Worm (Caenorhabditis elegans) whole organism, midembryonic: Measurements from ENCODE around the gene C50E3.5.

Experiments used
- cog-1 ChIP-seq: sonication (generic microtip); optimal IDR thresholded peaks from 2 replicates; lab custom pipeline; 2016; ENCODE audit warnings: missing genetic modification characterization, missing compliant biosample characterization
- flt-1 ChIP-seq: fragments of 200-800 bp; sonication (Bioruptor generic); IDR thresholded peaks from 2 replicates; pipeline ENCODE4 v1.3.6; 2022; ENCODE audit warnings: missing genetic modification characterization, missing compliant biosample characterization
- ref-1 ChIP-seq: fragments of 200-800 bp; sonication (Bioruptor generic); conservative IDR thresholded peaks from 2 replicates; pipeline ENCODE4 v1.3.6; 2022; ENCODE audit warnings: missing genetic modification reagents, missing genetic modification characterization, missing compliant biosample characterization
- tab-1 ChIP-seq: fragments of 200-800 bp; sonication (Bioruptor generic); IDR thresholded peaks from 2 replicates; pipeline ENCODE4 v1.3.6; 2022; ENCODE audit warnings: missing genetic modification characterization, missing compliant biosample characterization

DNA sequence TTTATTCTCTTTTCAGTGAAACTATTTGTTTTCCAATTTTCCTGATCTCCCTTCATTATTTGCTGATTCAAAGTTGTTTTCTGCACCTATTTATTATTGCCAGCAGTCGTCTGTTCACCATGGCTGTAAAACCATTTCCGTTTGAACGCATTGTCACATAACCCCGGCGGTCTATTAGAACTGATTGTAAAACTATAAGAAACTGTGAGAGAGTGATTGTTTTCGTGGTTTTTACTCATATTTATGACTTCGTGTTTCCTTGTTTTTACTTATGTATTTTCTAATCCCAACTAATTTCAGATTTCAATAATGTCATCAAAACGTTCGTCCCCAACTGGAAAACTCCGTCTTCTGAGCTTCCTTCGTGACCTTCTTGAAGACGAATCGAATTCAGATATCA is 24.8 kb upstream of the C50E3.5 start, which contains the start of gene F19F10.1:
- TF ChIP-seq flt-1 (GFP tag; lab: Robert Waterston, UW), result no peak
- no peak for TF ChIP-seq tab-1 (GFP tag; lab: Robert Waterston, UW)
- TF ChIP-seq ref-1 (GFP tag; lab: Robert Waterston, UW), result no peak
- TF ChIP-seq cog-1 (tag; lab: Kevin White, UChicago), result no peak
